Worm (Caenorhabditis elegans) whole organism, L4/young adult: ENCODE data around the gene F20G2.3.

ENCODE experiments used
- W03F9.2 ChIP-seq: fragments of 150-350 bp; optimal IDR thresholded peaks from 2 replicates; lab custom pipeline; 2014; ENCODE audit warnings: missing biosample characterization, missing genetic modification characterization
- dao-5 ChIP-seq: sonication (generic microtip); optimal IDR thresholded peaks from 2 replicates; lab custom pipeline; 2016; ENCODE audit warnings: missing genotype, missing genetic modification characterization, moderate library complexity, missing compliant biosample characterization
- him-1 ChIP-seq: sonication (generic microtip); optimal IDR thresholded peaks from 2 replicates; lab custom pipeline; 2016; ENCODE audit warnings: missing genotype, missing genetic modification reagents, missing genetic modification characterization, missing compliant biosample characterization

F20G2.3 gene

ce11 chrV:13751811-13752210 lies 16.5 kb downstream of the F20G2.3 start, which contains the start of gene cld-9:
Gene cld-9 (minus strand): TSS chrV:13751891.
- no peak for TF ChIP-seq him-1 (tag; lab: Kevin White, UChicago)
- TF ChIP-seq dao-5 (tag; lab: Kevin White, UChicago) = no peak
- TF ChIP-seq W03F9.2 (tag; lab: Kevin White, UChicago) = no peak

- TF ChIP-seq him-1 (tag; lab: Kevin White, UChicago) (no peak), W03F9.2 (tag; lab: Kevin White, UChicago) (no peak), dao-5 (tag; lab: Kevin White, UChicago) (no peak)
These were observed 19.6 kb downstream of the F20G2.3 start, which contains the start of gene F35E12.10 for ce11 chrV:13748658-13749057. Gene F35E12.10 (minus strand): TSS chrV:13748758.

- TF ChIP-seq W03F9.2 (tag; lab: Kevin White, UChicago) = no peak
- TF ChIP-seq dao-5 (tag; lab: Kevin White, UChicago) = no peak
- TF ChIP-seq him-1 (tag; lab: Kevin White, UChicago) = no peak
These were observed 23.4 kb downstream of the F20G2.3 start, which contains the start of gene F35E12.9 for ce11 chrV:13744901-13745300. Gene F35E12.9 (minus strand): TSS chrV:13745127.

- TF ChIP-seq him-1 (tag; lab: Kevin White, UChicago) (no peak), W03F9.2 (tag; lab: Kevin White, UChicago) (no peak), dao-5 (tag; lab: Kevin White, UChicago) (no peak)
These were observed 28.4 kb downstream of the F20G2.3 start for ce11 chrV:13739901-13740300.

DNA sequence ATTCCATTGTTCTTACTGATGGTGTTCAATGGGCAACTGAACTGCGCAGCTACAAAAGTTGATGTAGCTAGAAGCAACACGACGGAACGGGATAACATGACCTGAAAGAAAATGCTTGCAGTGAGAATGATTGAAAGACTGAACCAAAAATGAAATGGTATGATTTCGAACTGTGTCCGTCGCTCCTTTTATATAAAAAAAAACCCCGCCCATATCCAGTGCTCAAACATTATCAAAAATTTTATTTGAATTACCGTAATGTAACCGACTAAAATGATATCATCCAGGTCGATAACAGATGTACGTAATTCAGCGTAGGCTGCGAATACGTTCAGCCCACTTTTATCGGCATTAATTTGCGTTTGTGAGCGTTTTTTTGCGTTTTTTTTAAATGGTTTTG lies 29.9 kb downstream of the F20G2.3 start, which contains the start of gene irg-5:
Gene irg-5, minus strand, starts transcription at position 101 of the 400 bp plus-strand sequence.
- no peak for TF ChIP-seq W03F9.2 (tag; lab: Kevin White, UChicago)
- TF ChIP-seq dao-5 (tag; lab: Kevin White, UChicago) = no peak
- TF ChIP-seq him-1 (tag; lab: Kevin White, UChicago) = no peak

DNA sequence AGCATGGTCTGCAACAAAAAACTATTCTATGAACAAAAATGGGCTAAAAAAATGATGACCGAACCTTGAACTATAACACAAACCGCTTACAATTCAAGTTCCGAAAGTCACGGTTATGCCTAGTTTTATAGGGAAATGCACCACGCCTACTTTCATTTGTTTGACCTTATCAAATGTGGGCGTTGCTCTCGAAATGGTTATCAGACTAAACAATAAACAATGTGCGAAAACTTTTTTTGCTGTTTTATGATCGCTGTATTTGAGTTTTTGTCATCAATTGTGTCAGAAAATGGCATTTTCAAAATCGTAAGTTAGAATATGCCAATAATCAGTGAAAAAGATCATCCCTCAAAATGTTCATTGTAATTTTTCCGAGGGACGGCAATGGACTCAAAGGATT lies 32.1 kb downstream of the F20G2.3 start, which contains the start of gene F35E12.6:
Gene F35E12.6, minus strand, starts transcription at position 101 of the 400 bp plus-strand sequence.
- TF ChIP-seq him-1 (tag; lab: Kevin White, UChicago) (no peak), dao-5 (tag; lab: Kevin White, UChicago) (no peak), W03F9.2 (tag; lab: Kevin White, UChicago) (no peak)

DNA sequence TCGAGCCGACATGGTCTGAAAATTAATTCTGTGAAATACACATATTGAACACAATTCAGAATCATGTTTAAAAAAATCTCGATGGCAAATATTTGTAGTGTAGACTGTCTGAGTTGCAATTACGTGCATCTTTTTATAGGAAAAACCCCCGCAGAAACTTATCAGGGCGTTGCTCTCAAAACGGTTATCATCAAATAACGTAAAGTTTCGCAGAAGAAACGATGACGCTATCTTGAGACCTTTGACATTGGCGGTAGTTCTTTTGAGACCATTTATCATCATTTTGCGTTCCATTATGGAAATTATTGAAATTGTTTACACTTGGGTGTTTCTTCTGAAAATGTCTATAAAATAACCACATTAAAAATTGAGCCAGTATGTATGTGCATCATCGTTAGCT lies 37.5 kb downstream of the F20G2.3 start, which contains the start of gene dct-17:
Gene dct-17, minus strand, starts transcription at position 23 of the 400 bp plus-strand sequence.
- TF ChIP-seq dao-5 (tag; lab: Kevin White, UChicago) (no peak), W03F9.2 (tag; lab: Kevin White, UChicago) (no peak), him-1 (tag; lab: Kevin White, UChicago) (no peak)

ce11 chrV:13725574-13725973 lies 42.7 kb downstream of the F20G2.3 start, which contains the start of gene fbxa-181:
Gene fbxa-181 (plus strand): TSS chrV:13725874.
- TF ChIP-seq dao-5 (tag; lab: Kevin White, UChicago) (no peak), him-1 (tag; lab: Kevin White, UChicago) (no peak), W03F9.2 (tag; lab: Kevin White, UChicago) (no peak)

DNA sequence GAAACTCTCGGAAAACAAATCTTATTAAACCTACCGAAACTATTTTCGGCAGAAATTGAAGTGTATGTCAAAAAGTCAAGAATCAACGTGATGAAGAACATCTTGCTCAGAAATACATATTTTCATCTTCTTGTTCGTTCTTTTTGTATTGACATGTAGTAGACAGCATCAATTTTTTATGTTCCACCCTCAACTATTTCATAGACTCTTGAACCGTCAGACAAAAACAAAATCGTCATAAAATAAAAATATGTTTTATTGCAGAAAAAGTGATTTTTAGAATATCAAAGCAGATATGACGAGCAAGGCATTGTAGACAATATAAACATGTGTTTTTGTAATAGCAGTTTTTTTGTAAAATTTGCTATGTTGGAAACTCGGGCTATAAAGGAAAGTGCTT lies 43.5 kb downstream of the F20G2.3 start, which contains the start of gene F35E12.2:
Gene F35E12.2, minus strand, starts transcription at position 101 of the 400 bp plus-strand sequence.
- no peak for TF ChIP-seq him-1 (tag; lab: Kevin White, UChicago)
- no peak for TF ChIP-seq dao-5 (tag; lab: Kevin White, UChicago)
- no peak for TF ChIP-seq W03F9.2 (tag; lab: Kevin White, UChicago)

- TF ChIP-seq him-1 (tag; lab: Kevin White, UChicago) (no peak), W03F9.2 (tag; lab: Kevin White, UChicago) (no peak), dao-5 (tag; lab: Kevin White, UChicago) (no peak)
These were observed 51.8 kb downstream of the F20G2.3 start, which contains the start of gene T01D3.6 for ce11 chrV:13716531-13716930. Gene T01D3.6 (plus strand): TSS chrV:13716824.
